Worm (Caenorhabditis elegans) whole organism, mixed stage, embryonic: ENCODE data around the gene fbxa-77.
"Not testable (repeated sequence)": the region's sequence is repeated elsewhere in the genome, so short reads cannot be mapped to it uniquely, and the experiment has no call there.

Source experiments
- mep-1 ChIP-seq: fragments of 150-350 bp; optimal IDR thresholded peaks from 2 replicates; lab custom pipeline; 2017; ENCODE audit warnings: missing biosample characterization, missing genetic modification reagents, missing genetic modification characterization, inconsistent platforms
- nhr-12 ChIP-seq: fragments of 150-350 bp; optimal IDR thresholded peaks from 2 replicates; lab custom pipeline; 2014; ENCODE audit warnings: missing biosample characterization, missing genetic modification characterization
- nhr-76 ChIP-seq: sonication (generic microtip); optimal IDR thresholded peaks from 2 replicates; lab custom pipeline; 2017; ENCODE audit warnings: missing biosample characterization, missing genetic modification characterization
- ztf-11 ChIP-seq: fragments of 150-350 bp; optimal IDR thresholded peaks from 2 replicates; lab custom pipeline; 2014; ENCODE audit warnings: missing biosample characterization, missing genetic modification characterization

- TF ChIP-seq ztf-11 (tag; lab: Kevin White, UChicago); mep-1; nhr-12 (tag; lab: Kevin White, UChicago); nhr-76 (tag; lab: Kevin White, UChicago): not testable (repeated sequence)
These were observed 7.2 kb downstream of the fbxa-77 start, which contains the start of gene fbxa-208 for ce11 chrIII:1256519-1256918.
